Worm (Caenorhabditis elegans) whole organism, L4/young adult: ENCODE data around the gene F14D7.9.

Experiments used
- W03F9.2 ChIP-seq: fragments of 150-350 bp; optimal IDR thresholded peaks from 2 replicates; lab custom pipeline; 2014; ENCODE audit warnings: missing biosample characterization, missing genetic modification characterization
- him-1 ChIP-seq: sonication (generic microtip); optimal IDR thresholded peaks from 2 replicates; lab custom pipeline; 2016; ENCODE audit warnings: missing genotype, missing genetic modification reagents, missing genetic modification characterization, missing compliant biosample characterization

- TF ChIP-seq W03F9.2 (tag; lab: Kevin White, UChicago): no peak
- TF ChIP-seq him-1: no peak
Observed at ce11 chrV:14270729-14271128, 23.8 kb upstream of the F14D7.9 start, which contains the start of gene F40G12.5.
